Worm (Caenorhabditis elegans): ENCODE data around the gene alp-1.

ce11 chrIV:8891131-8891530 lies 38.8 kb downstream of the alp-1 start, which contains the start of gene spr-2:
- TF ChIP-seq ama-1 (optimal IDR thresholded peaks at IDR 0.05) (no peak), B0310.2 (tag; optimal IDR thresholded peaks at IDR 0.05) (no peak), flt-1 (GFP tag; IDR thresholded peaks at IDR 0.05) (no peak), sea-1 (GFP tag; conservative IDR thresholded peaks at IDR 0.05) (no peak), tbx-37 (GFP tag; conservative IDR thresholded peaks at IDR 0.05) (no peak), aly-1 (tag; optimal IDR thresholded peaks at IDR 0.05) (no peak), hmg-4 (GFP tag; optimal IDR thresholded peaks at IDR 0.05) (no peak), tbx-11 (GFP tag; IDR thresholded peaks at IDR 0.05) (no peak), ceh-36 (tag; optimal IDR thresholded peaks at IDR 0.05) (no peak), ets-7 (tag; optimal IDR thresholded peaks at IDR 0.05) (no peak), scrt-1 (GFP tag; IDR thresholded peaks at IDR 0.05) (no peak)

Measured in whole organism, early embryonic.